Fruit fly (Drosophila melanogaster): ENCODE measurements around the gene CG6769.

The CG6769 gene

DNA sequence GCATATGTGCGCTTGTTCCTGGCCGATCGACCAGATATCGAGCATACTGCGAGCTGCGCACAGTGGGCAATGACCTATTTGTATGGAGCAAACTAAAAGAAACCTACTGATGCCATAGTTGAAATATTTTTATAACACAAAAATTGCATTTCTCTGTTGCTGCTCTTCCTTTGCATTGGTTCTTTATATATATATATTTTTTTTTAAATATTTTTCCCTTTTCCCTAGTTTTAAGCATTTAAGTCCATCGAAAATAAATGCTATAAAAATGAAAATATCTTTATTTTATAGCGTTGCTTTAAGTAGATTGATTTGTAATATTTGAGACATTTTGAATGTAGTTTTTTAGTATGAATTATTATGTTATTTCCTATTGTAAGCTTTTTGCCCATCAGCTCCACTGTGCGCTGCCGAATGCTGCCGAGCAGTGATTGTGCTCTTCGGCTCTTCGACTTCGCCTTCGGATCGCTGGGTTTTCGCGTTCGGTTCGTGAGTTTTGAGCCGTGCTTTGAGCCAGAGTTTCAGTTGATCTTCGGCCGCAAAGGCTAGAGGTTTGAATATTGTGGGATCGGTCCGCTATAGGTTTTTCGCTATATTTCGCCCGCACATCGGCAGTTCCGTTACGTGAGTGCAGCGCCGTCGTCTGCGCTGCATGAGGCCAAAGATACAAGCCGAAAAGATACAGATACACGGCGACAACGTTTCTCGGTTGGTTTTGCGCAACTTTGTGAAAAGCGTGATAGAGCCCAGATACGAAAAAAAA is 50.3 kb downstream of the CG6769 start, which contains the start of gene CG6847 (continued):
- peak; percentile 85 for TF ChIP-seq CG18262 (tag; optimal IDR thresholded peaks at IDR 0.05)
- no peak for TF ChIP-seq CG1603 (tag; optimal IDR thresholded peaks at IDR 0.05)
- TF ChIP-seq CG43689 (GFP tag; IDR thresholded peaks at IDR 0.05): no peak
- TF ChIP-seq pum (GFP tag; optimal IDR thresholded peaks at IDR 0.05): peak; percentile 13
- TF ChIP-seq Blimp-1 (GFP tag; optimal IDR thresholded peaks at IDR 0.05): peak; percentile 31
- peak; percentile 22 for TF ChIP-seq CG13296 (GFP tag; optimal IDR thresholded peaks at IDR 0.05)
- TF ChIP-seq ttk (GFP tag; IDR thresholded peaks at IDR 0.05): peak; percentile 42; the same call in 1 of the 2 replicates
- TF ChIP-seq CG16779 (GFP tag; IDR thresholded peaks at IDR 0.05): no peak
- peak; percentile 61 for TF ChIP-seq CG13424 (tag; optimal IDR thresholded peaks at IDR 0.05)
- TF ChIP-seq Ssrp (tag; optimal IDR thresholded peaks at IDR 0.05): peak; percentile 83
- peak; percentile 32 for TF ChIP-seq CG10267 (tag; optimal IDR thresholded peaks at IDR 0.05)
- peak; percentile 41; the same call in 1 of the 2 replicates for TF ChIP-seq CG7372 (GFP tag; IDR thresholded peaks at IDR 0.05)
- TF ChIP-seq ac (GFP tag; optimal IDR thresholded peaks at IDR 0.05): peak; percentile 28
- no peak for TF ChIP-seq cas (GFP tag; IDR thresholded peaks at IDR 0.05)
- peak; percentile 26 for TF ChIP-seq CG8290 (GFP tag; optimal IDR thresholded peaks at IDR 0.05)
- peak; percentile 25 to 36 for TF ChIP-seq CG8290 (tag; optimal IDR thresholded peaks at IDR 0.05)
- peak; percentile 78 for TF ChIP-seq az2 (GFP tag; optimal IDR thresholded peaks at IDR 0.05)
- TF ChIP-seq CG15514 (GFP tag; optimal IDR thresholded peaks at IDR 0.05): no peak
- peak; percentile 68 for TF ChIP-seq CG11504 (tag; optimal IDR thresholded peaks at IDR 0.05)
- peak; percentile 94 for TF ChIP-seq CG17361 (GFP tag; IDR thresholded peaks at IDR 0.05)

All from whole organism, embryonic.